Worm (Caenorhabditis elegans) whole organism, early embryonic: ENCODE results near the gene nos-1.

ENCODE experiments used
- F13C5.2 ChIP-seq: sonication (generic microtip); optimal IDR thresholded peaks from 2 replicates; lab custom pipeline; 2017; ENCODE audit warnings: mild to moderate bottlenecking, missing genetic modification characterization, inconsistent platforms, missing compliant biosample characterization
- aly-1 ChIP-seq: sonication (generic microtip); optimal IDR thresholded peaks from 2 replicates; lab custom pipeline; 2016; ENCODE audit warnings: missing genetic modification characterization, missing compliant biosample characterization
- ama-1 ChIP-seq: fragments of 150-350 bp; optimal IDR thresholded peaks from 2 replicates; lab custom pipeline; 2014
- flt-1 ChIP-seq: fragments of 200-800 bp; sonication (Bioruptor generic); IDR thresholded peaks from 2 replicates; pipeline ENCODE4 v1.3.6; 2022; ENCODE audit warnings: missing genetic modification characterization, missing compliant biosample characterization
- hmg-4 ChIP-seq: fragments of 200-800 bp; sonication (Bioruptor generic); optimal IDR thresholded peaks from 2 replicates; lab custom pipeline; 2018; ENCODE audit warnings: mild to moderate bottlenecking, missing genetic modification characterization, missing compliant biosample characterization
- sea-1 ChIP-seq: fragments of 200-800 bp; sonication (Bioruptor generic); conservative IDR thresholded peaks from 2 replicates; pipeline ENCODE4 v1.3.6; 2022; ENCODE audit warnings: missing genetic modification characterization, missing compliant biosample characterization
- tbx-11 ChIP-seq: fragments of 200-800 bp; sonication (Bioruptor generic); IDR thresholded peaks from 2 replicates; pipeline ENCODE4 v1.3.6; 2022; ENCODE audit warnings: missing genetic modification characterization, missing compliant biosample characterization

DNA sequence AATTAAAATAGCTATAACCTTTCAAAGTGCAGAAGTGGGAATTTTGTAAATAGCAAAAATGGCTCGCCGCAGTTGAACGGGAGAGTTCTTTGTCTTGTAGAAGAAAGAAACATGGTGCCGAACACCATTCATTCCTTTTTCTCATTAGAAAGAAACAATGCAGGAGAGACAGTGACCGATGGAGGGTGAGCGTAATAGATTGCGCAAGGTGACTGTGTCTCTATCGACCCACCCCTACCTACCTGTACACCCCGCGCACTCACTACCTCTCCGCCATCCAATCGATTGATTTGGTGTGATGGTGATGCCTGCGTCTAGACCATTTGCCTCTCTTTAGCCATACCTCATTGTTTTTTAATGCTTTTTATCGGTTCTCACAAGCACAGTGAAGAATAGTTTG is 36.2 kb upstream of the nos-1 start:
- TF ChIP-seq hmg-4 (peak; percentile 7), flt-1 (GFP tag; lab: Robert Waterston, UW) (no peak), sea-1 (GFP tag; lab: Robert Waterston, UW) (no peak), aly-1 (tag; lab: Kevin White, UChicago) (no peak), tbx-11 (GFP tag; lab: Robert Waterston, UW) (no peak), F13C5.2 (tag; lab: Kevin White, UChicago) (no peak), ama-1 (no peak)
